Fruit fly (Drosophila melanogaster) whole organism, adult: ENCODE measurements around the gene CG42266.
A peak's percentile ranks its signal among the peaks of the same experiment; 100 is the strongest.

Experiments used
- CG11617 ChIP-seq: fragments of 200-800 bp; sonication (Bioruptor generic); optimal IDR thresholded peaks from 2 replicates; lab custom pipeline; 2017; ENCODE audit warnings: mild to moderate bottlenecking, missing biosample characterization, missing genetic modification reagents, missing genetic modification characterization
- CG12768 ChIP-seq: fragments of 200-800 bp; sonication (Bioruptor generic); optimal IDR thresholded peaks from 2 replicates; lab custom pipeline; 2017; ENCODE audit warnings: missing biosample characterization, missing genetic modification characterization, mild to moderate bottlenecking, moderate library complexity, missing genetic modification reagents
- CG14711 ChIP-seq: fragments of 200-800 bp; sonication (Bioruptor generic); optimal IDR thresholded peaks from 2 replicates; lab custom pipeline; 2018; ENCODE audit warnings: missing biosample characterization, mild to moderate bottlenecking, missing genetic modification characterization, moderate library complexity
- CG1620 ChIP-seq: fragments of 200-800 bp; sonication (Bioruptor generic); optimal IDR thresholded peaks from 2 replicates; lab custom pipeline; 2016; ENCODE audit warnings: missing biosample characterization, missing genetic modification characterization
- CG33017 ChIP-seq: fragments of 200-800 bp; sonication (Bioruptor generic); optimal IDR thresholded peaks from 2 replicates; lab custom pipeline; 2018; ENCODE audit warnings: missing biosample characterization, mild to moderate bottlenecking, missing genetic modification characterization, moderate library complexity
- CG5204 ChIP-seq: fragments of 200-800 bp; sonication (Bioruptor generic); optimal IDR thresholded peaks from 2 replicates; lab custom pipeline; 2016; ENCODE audit warnings: missing biosample characterization, missing genetic modification characterization
- CG7045 ChIP-seq: fragments of 200-800 bp; sonication (Bioruptor generic); optimal IDR thresholded peaks from 2 replicates; lab custom pipeline; 2017; ENCODE audit warnings: missing biosample characterization, mild to moderate bottlenecking, missing genetic modification characterization
- CG7101 ChIP-seq: fragments of 200-800 bp; sonication (Bioruptor generic); optimal IDR thresholded peaks from 2 replicates; lab custom pipeline; 2018; ENCODE audit warnings: missing biosample characterization, mild to moderate bottlenecking, missing genetic modification characterization, moderate library complexity
- Clk ChIP-seq: fragments of 200-800 bp; sonication (Bioruptor generic); optimal IDR thresholded peaks from 2 replicates; lab custom pipeline; 2017; ENCODE audit warnings: missing biosample characterization, missing genetic modification characterization
- Crg-1 ChIP-seq: fragments of 200-800 bp; sonication (Bioruptor generic); optimal IDR thresholded peaks from 2 replicates; lab custom pipeline; 2016; ENCODE audit warnings: missing biosample characterization, missing genetic modification characterization
- Hr96 ChIP-seq: fragments of 200-800 bp; sonication (Bioruptor generic); optimal IDR thresholded peaks from 2 replicates; lab custom pipeline; 2016; ENCODE audit warnings: missing biosample characterization, missing genetic modification characterization
- Mnt ChIP-seq: fragments of 200-800 bp; sonication (Bioruptor generic); optimal IDR thresholded peaks from 2 replicates; lab custom pipeline; 2016; ENCODE audit warnings: missing biosample characterization, mild to moderate bottlenecking, missing genetic modification characterization
- bab1 ChIP-seq: fragments of 200-800 bp; sonication (Bioruptor generic); optimal IDR thresholded peaks from 3 replicates; lab custom pipeline; 2019; ENCODE audit warnings: missing biosample characterization, mild to moderate bottlenecking, missing genetic modification characterization, moderate library complexity
- cic ChIP-seq: fragments of 200-800 bp; sonication (Bioruptor generic); optimal IDR thresholded peaks from 2 replicates; lab custom pipeline; 2017; ENCODE audit warnings: missing biosample characterization, mild to moderate bottlenecking, missing genetic modification characterization, moderate library complexity
- cnc ChIP-seq, 2 experiments: fragments of >200 bp; optimal IDR thresholded peaks; 2 replicates each; lab custom pipeline; 2017
- kay ChIP-seq: fragments of 200-800 bp; sonication (Bioruptor generic); peaks from one replicate; lab custom pipeline; 2016; ENCODE audit warnings: missing biosample characterization, missing genetic modification characterization, borderline replicate concordance
- ovo ChIP-seq: fragments of 200-800 bp; sonication (Bioruptor generic); optimal IDR thresholded peaks from 2 replicates; lab custom pipeline; 2016; ENCODE audit warnings: missing biosample characterization, missing genetic modification characterization
- pad ChIP-seq: fragments of 200-800 bp; sonication (Bioruptor generic); optimal IDR thresholded peaks from 3 replicates; lab custom pipeline; 2017; ENCODE audit warnings: missing biosample characterization, missing genetic modification characterization, mild to moderate bottlenecking, moderate library complexity, missing genetic modification reagents
- tj ChIP-seq: fragments of 200-800 bp; sonication (Bioruptor generic); optimal IDR thresholded peaks from 3 replicates; lab custom pipeline; 2017; ENCODE audit warnings: missing biosample characterization, mild to moderate bottlenecking, missing genetic modification characterization, moderate library complexity
- toe ChIP-seq: fragments of 200-800 bp; sonication (Bioruptor generic); optimal IDR thresholded peaks from 2 replicates; lab custom pipeline; 2016; ENCODE audit warnings: missing biosample characterization, missing genetic modification characterization

The CG42266 gene

DNA sequence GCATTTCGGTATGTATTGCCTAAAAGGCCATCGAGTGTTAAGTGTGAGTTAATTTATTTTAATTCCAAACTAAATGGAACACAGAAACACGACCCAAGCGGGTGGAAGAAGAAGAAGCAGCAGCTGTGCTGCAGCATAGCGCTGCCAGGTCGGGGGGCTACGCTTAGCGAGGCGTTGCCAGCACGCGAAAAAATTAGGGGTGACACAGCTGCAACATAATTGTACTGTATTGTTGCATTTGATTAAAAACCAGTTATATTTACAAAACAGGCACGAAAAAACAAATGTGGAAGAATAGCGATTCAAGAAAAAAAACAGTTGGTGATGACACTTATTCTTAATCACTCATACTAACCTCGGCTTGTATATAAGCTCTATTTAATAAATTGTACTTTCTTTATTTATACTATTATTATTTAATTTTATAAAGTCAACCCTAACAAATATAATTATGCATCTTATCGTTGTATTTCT, 10.0 kb upstream of the CG42266 start:
- TF ChIP-seq CG7045 (GFP tag; lab: Kevin White, UChicago): peak; percentile 50
- TF ChIP-seq CG5204 (GFP tag; lab: Kevin White, UChicago): peak; percentile 19
- peak; percentile 67 for TF ChIP-seq bab1
- no peak for TF ChIP-seq Mnt (GFP tag; lab: Kevin White, UChicago)
- TF ChIP-seq CG11617 (GFP tag; lab: Kevin White, UChicago): peak; percentile 68
- peak; percentile 79 for TF ChIP-seq ovo
- peak; percentile 71 for TF ChIP-seq CG7101 (tag; lab: Kevin White, UChicago)
- peak; percentile 38 for TF ChIP-seq CG14711
- TF ChIP-seq CG1620: peak; percentile 75
- peak; percentile 67 for TF ChIP-seq CG33017 (tag; lab: Kevin White, UChicago)
- no peak for TF ChIP-seq cnc (optimal IDR thresholded peaks at IDR 0.05; lab: Kevin White, UChicago)
- peak; percentile 70 for TF ChIP-seq toe (GFP tag; lab: Kevin White, UChicago)
- peak; percentile 42 for TF ChIP-seq Crg-1 (GFP tag; lab: Kevin White, UChicago)
- peak; percentile 45 for TF ChIP-seq Hr96 (GFP tag; lab: Kevin White, UChicago)
- peak; percentile 53 for TF ChIP-seq pad (GFP tag; lab: Kevin White, UChicago)
- TF ChIP-seq cic: no peak
- TF ChIP-seq Clk (GFP tag; lab: Kevin White, UChicago): no peak
- no peak for TF ChIP-seq tj (GFP tag; lab: Kevin White, UChicago)
- TF ChIP-seq CG12768: peak; percentile 57
- no peak for TF ChIP-seq kay

DNA sequence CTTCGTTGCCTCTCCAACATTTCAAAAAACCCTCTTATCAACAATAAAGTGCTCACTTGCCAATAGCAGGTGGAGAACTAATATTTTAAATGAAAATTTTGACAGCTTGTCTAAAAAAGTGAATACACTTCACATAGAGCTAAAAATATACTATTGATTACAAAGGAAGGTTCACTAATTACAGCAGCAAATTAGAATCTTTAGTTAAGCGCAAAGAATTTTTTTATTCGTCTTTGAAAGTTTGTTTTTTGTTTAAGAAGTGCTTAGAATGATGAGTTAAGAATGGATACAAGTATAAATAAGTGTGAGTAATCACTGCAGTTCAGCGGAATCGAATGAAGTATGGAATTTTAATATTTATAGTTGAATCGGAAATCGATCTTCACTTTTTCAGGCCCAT, 2.1 kb upstream of the CG42266 start, which contains the start of gene CG44405:
TSS of gene CG44405 (minus strand) at position 101 of the 400 bp plus-strand sequence.
- TF ChIP-seq bab1 (no peak), CG7045 (GFP tag; lab: Kevin White, UChicago) (no peak), toe (GFP tag; lab: Kevin White, UChicago) (no peak), kay (no peak), CG1620 (no peak), ovo (no peak), CG14711 (no peak), Clk (GFP tag; lab: Kevin White, UChicago) (no peak), CG33017 (tag; lab: Kevin White, UChicago) (no peak), CG12768 (no peak), pad (GFP tag; lab: Kevin White, UChicago) (no peak), tj (GFP tag; lab: Kevin White, UChicago) (no peak), CG5204 (GFP tag; lab: Kevin White, UChicago) (no peak)

DNA sequence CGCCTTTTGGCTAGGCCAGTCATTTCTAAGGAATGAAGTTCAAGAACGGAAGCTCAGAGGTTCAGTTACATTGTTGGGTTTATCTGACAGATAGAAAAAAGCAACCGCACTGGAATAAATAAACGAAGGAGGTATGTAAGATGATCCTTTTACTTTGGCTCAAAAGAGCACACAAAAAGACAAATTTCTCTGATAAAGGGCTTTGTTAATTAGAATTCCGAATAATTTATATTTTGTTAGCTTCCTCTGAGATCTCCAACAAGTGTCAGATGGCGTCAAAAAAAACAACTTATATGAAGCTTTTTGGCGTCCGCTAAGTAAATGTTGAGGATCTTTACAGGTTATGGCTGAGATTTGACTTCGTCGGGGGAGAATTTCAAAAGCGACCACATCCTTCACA, 2.4 kb downstream of the CG42266 start, which contains the start of gene CG31817:
TSS of gene CG31817 (minus strand) at position 101 of the 400 bp plus-strand sequence.
- TF ChIP-seq CG5204 (GFP tag; lab: Kevin White, UChicago) (no peak), pad (GFP tag; lab: Kevin White, UChicago) (no peak), cic (no peak), kay (no peak), CG33017 (tag; lab: Kevin White, UChicago) (no peak)

DNA sequence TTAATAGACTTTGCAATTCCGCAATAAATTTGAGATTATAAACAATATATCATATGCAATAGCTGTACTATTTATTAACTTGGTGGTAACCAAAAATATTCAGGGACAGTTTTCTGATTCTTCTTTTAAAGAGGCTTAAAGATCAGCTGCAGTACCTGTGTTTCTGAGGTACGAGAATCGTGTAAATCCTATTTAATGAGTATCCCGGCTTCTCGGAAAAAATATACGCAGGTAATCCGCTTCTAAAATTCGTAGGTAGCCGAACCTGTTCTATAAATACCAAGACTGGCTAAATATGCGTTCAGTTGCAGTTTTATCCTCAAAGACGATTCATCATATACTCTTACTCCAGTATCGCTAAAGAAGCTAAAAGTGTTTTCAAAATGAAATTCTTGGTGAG, 10.5 kb downstream of the CG42266 start, which contains the start of gene CG4440:
TSS of gene CG4440 (plus strand) at position 301 of the 400 bp plus-strand sequence.
- TF ChIP-seq pad (GFP tag; lab: Kevin White, UChicago): no peak
- TF ChIP-seq CG33017 (tag; lab: Kevin White, UChicago): no peak
- TF ChIP-seq CG7045 (GFP tag; lab: Kevin White, UChicago): no peak
- no peak for TF ChIP-seq toe (GFP tag; lab: Kevin White, UChicago)
- TF ChIP-seq CG5204 (GFP tag; lab: Kevin White, UChicago): no peak
- TF ChIP-seq tj (GFP tag; lab: Kevin White, UChicago): no peak

DNA sequence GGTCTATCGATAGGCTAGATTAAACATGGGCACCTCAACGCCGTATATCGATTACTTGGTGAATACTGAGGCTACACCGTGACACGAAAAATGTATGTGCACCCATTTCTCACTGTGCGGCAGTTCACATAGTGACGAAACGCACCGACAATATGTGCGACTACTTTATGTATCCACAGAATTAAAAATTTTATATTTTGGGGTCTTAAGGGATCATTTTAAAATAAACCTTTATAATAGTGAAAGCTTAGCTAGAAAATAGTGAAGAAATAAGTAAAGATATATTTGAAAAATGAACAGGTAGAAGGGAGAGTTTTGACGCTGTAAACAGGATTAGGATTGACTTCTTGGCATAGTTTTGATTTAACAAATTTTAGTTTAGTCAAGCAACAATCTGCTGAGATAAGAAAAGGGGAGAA, 11.1 kb downstream of the CG42266 start, which contains the start of gene mRpL4:
TSS of gene mRpL4 (minus strand) at position 31 of the 419 bp plus-strand sequence.
- TF ChIP-seq CG7101 (tag; lab: Kevin White, UChicago) (peak; percentile 1), bab1 (peak; percentile 26), Hr96 (GFP tag; lab: Kevin White, UChicago) (no peak), CG1620 (peak; percentile 28), CG5204 (GFP tag; lab: Kevin White, UChicago) (no peak), toe (GFP tag; lab: Kevin White, UChicago) (peak; percentile 60), Clk (GFP tag; lab: Kevin White, UChicago) (no peak), kay (peak; percentile 80), Crg-1 (GFP tag; lab: Kevin White, UChicago) (no peak), Mnt (GFP tag; lab: Kevin White, UChicago) (peak; percentile 53), tj (GFP tag; lab: Kevin White, UChicago) (no peak), pad (GFP tag; lab: Kevin White, UChicago) (peak; percentile 13), CG33017 (tag; lab: Kevin White, UChicago) (no peak), CG12768 (no peak), ovo (no peak), cic (no peak), CG7045 (GFP tag; lab: Kevin White, UChicago) (no peak), CG11617 (GFP tag; lab: Kevin White, UChicago) (no peak), cnc (optimal IDR thresholded peaks at IDR 0.05; lab: Kevin White, UChicago) (no peak), CG14711 (peak; percentile 23)

DNA sequence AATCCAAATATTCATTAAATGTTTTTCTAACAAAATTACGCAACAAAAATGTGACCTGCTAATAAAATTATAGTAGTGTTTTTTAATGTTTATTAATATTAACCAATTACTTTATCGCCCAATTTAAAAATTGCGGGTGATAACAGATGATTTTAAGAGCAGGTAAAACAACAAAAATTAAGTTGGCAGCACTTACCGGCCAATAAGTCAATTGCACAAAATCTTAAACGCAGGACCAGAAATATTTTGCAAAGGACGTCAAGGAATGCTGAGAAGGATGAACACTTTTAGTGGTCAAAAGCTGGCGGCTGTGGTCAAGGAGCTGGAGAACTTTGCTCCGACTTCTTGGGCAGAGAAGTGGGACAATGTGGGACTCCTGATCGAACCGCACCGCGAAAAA, 13.3 kb downstream of the CG42266 start, which contains the start of gene CG4278:
TSS of gene CG4278 (plus strand) at position 178 of the 400 bp plus-strand sequence.
- TF ChIP-seq CG7101 (tag; lab: Kevin White, UChicago): no peak
- TF ChIP-seq toe (GFP tag; lab: Kevin White, UChicago): no peak
- TF ChIP-seq Mnt (GFP tag; lab: Kevin White, UChicago): no peak
- TF ChIP-seq CG1620: no peak
- no peak for TF ChIP-seq Clk (GFP tag; lab: Kevin White, UChicago)
- TF ChIP-seq CG11617 (GFP tag; lab: Kevin White, UChicago): no peak
- TF ChIP-seq kay: no peak
- TF ChIP-seq cic: no peak
- TF ChIP-seq Hr96 (GFP tag; lab: Kevin White, UChicago): no peak
- TF ChIP-seq pad (GFP tag; lab: Kevin White, UChicago): no peak
- TF ChIP-seq CG7045 (GFP tag; lab: Kevin White, UChicago): no peak
